Fruit fly (Drosophila melanogaster) whole organism, embryonic: Measurements from ENCODE around the gene CNPYb.

ENCODE experiments used
- CG10147 ChIP-seq: fragments of 200-800 bp; sonication (Bioruptor generic); optimal IDR thresholded peaks from 2 replicates; lab custom pipeline; 2019; ENCODE audit warnings: missing biosample characterization, mild to moderate bottlenecking, missing genetic modification characterization, moderate library complexity
- CG10654 ChIP-seq: fragments of 200-800 bp; sonication (Bioruptor generic); optimal IDR thresholded peaks from 2 replicates; lab custom pipeline; 2016; ENCODE audit warnings: missing biosample characterization, missing genetic modification characterization
- CG10959 ChIP-seq: fragments of 200-800 bp; sonication (Bioruptor generic); IDR thresholded peaks from 2 replicates; pipeline ENCODE4 v1.3.6; 2022; ENCODE audit warnings: missing biosample characterization, missing genetic modification characterization
- CG11085 ChIP-seq: fragments of 200-800 bp; sonication (Bioruptor generic); IDR thresholded peaks from 2 replicates; pipeline ENCODE4 v1.3.6; 2022; ENCODE audit warnings: missing biosample characterization, missing genetic modification characterization
- CG11723 ChIP-seq: fragments of 200-800 bp; sonication (Bioruptor generic); optimal IDR thresholded peaks from 2 replicates; lab custom pipeline; 2017; ENCODE audit warnings: missing biosample characterization, mild to moderate bottlenecking, missing genetic modification characterization
- CG13424 ChIP-seq: fragments of 200-800 bp; sonication (Bioruptor generic); optimal IDR thresholded peaks from 2 replicates; lab custom pipeline; 2019; ENCODE audit warnings: missing biosample characterization, mild to moderate bottlenecking, missing genetic modification characterization, moderate library complexity
- CG13624 ChIP-seq: fragments of 200-800 bp; sonication (Bioruptor generic); optimal IDR thresholded peaks from 2 replicates; lab custom pipeline; 2016; ENCODE audit warnings: missing biosample characterization, missing genetic modification characterization
- CG14710 ChIP-seq: fragments of 200-800 bp; sonication (Bioruptor generic); optimal IDR thresholded peaks from 3 replicates; lab custom pipeline; 2019; ENCODE audit warnings: missing biosample characterization, mild to moderate bottlenecking, missing genetic modification characterization, moderate library complexity
- CG15073 ChIP-seq: fragments of 200-800 bp; sonication (Bioruptor generic); optimal IDR thresholded peaks from 2 replicates; lab custom pipeline; 2016; ENCODE audit warnings: missing biosample characterization, missing genetic modification characterization
- CG16815 ChIP-seq: fragments of 200-800 bp; sonication (Bioruptor generic); optimal IDR thresholded peaks from 3 replicates; lab custom pipeline; 2017; ENCODE audit warnings: missing biosample characterization, mild to moderate bottlenecking, missing genetic modification characterization
- CG17802 ChIP-seq: fragments of 200-800 bp; sonication (Bioruptor generic); optimal IDR thresholded peaks from 2 replicates; lab custom pipeline; 2018; ENCODE audit warnings: missing biosample characterization, mild to moderate bottlenecking, missing genetic modification characterization, moderate library complexity
- CG17912 ChIP-seq: fragments of 200-800 bp; sonication (Bioruptor generic); optimal IDR thresholded peaks from 2 replicates; lab custom pipeline; 2018; ENCODE audit warnings: missing biosample characterization, mild to moderate bottlenecking, missing genetic modification characterization
- CG31441 ChIP-seq: fragments of 200-800 bp; sonication (Bioruptor generic); IDR thresholded peaks from 2 replicates; pipeline ENCODE4 v1.3.6; 2022; ENCODE audit warnings: missing biosample characterization, missing genetic modification characterization
- CG43689 ChIP-seq: fragments of 200-800 bp; sonication (Bioruptor generic); IDR thresholded peaks from 2 replicates; pipeline ENCODE4 v1.3.6; 2022; ENCODE audit warnings: missing biosample characterization, missing genetic modification characterization
- CG4424 ChIP-seq: fragments of 200-800 bp; sonication (Bioruptor generic); optimal IDR thresholded peaks from 3 replicates; lab custom pipeline; 2016; ENCODE audit warnings: missing biosample characterization, missing genetic modification characterization
- CG6254 ChIP-seq: fragments of 200-800 bp; sonication (Bioruptor generic); optimal IDR thresholded peaks from 3 replicates; lab custom pipeline; 2017; ENCODE audit warnings: mild to moderate bottlenecking, missing biosample characterization, missing genetic modification reagents, missing genetic modification characterization
- CG7745 ChIP-seq: fragments of 200-800 bp; sonication (Bioruptor generic); optimal IDR thresholded peaks from 2 replicates; lab custom pipeline; 2018; ENCODE audit warnings: missing biosample characterization, mild to moderate bottlenecking, missing genetic modification characterization, moderate library complexity
- CG7963 ChIP-seq: fragments of 200-800 bp; sonication (Bioruptor generic); IDR thresholded peaks from 3 replicates; pipeline ENCODE4 v1.3.6; 2022; ENCODE audit warnings: missing biosample characterization, missing genetic modification characterization; ENCODE audit not compliant: partially characterized antibody
- CG8089 ChIP-seq: fragments of 200-800 bp; sonication (Bioruptor generic); optimal IDR thresholded peaks from 3 replicates; lab custom pipeline; 2016; ENCODE audit warnings: missing biosample characterization, missing genetic modification characterization
- Doc2 ChIP-seq: fragments of 200-800 bp; sonication (Bioruptor generic); IDR thresholded peaks from 2 replicates; pipeline ENCODE4 v1.3.6; 2022; ENCODE audit warnings: missing biosample characterization, missing genetic modification characterization
- Doc3 ChIP-seq: fragments of 200-800 bp; sonication (Bioruptor generic); IDR thresholded peaks from 3 replicates; pipeline ENCODE4 v1.3.6; 2022; ENCODE audit warnings: missing biosample characterization, missing genetic modification characterization; ENCODE audit not compliant: partially characterized antibody
- Dp ChIP-seq: fragments of 200-800 bp; sonication (Bioruptor generic); optimal IDR thresholded peaks from 2 replicates; lab custom pipeline; 2018; ENCODE audit warnings: missing biosample characterization, mild to moderate bottlenecking, missing genetic modification characterization, moderate library complexity
- Fer2 ChIP-seq: fragments of 200-800 bp; sonication (Bioruptor generic); optimal IDR thresholded peaks from 2 replicates; lab custom pipeline; 2018; ENCODE audit warnings: missing biosample characterization, mild to moderate bottlenecking, missing genetic modification characterization, moderate library complexity
- Hand ChIP-seq: fragments of 200-800 bp; sonication (Bioruptor generic); optimal IDR thresholded peaks from 2 replicates; lab custom pipeline; 2017; ENCODE audit warnings: mild to moderate bottlenecking, missing biosample characterization, missing genetic modification reagents, missing genetic modification characterization
- Hey ChIP-seq: fragments of 200-800 bp; sonication (Bioruptor generic); optimal IDR thresholded peaks from 3 replicates; lab custom pipeline; 2018; ENCODE audit warnings: missing biosample characterization, mild to moderate bottlenecking, missing genetic modification characterization
- Mrtf ChIP-seq: fragments of 200-800 bp; sonication (Bioruptor generic); IDR thresholded peaks from 3 replicates; pipeline ENCODE4 v1.3.6; 2022; ENCODE audit warnings: missing biosample characterization, missing genetic modification characterization
- Optix ChIP-seq: fragments of 200-800 bp; sonication (Bioruptor generic); IDR thresholded peaks from 3 replicates; pipeline ENCODE4 v1.3.6; 2022; ENCODE audit warnings: missing biosample characterization, missing genetic modification characterization
- Six4 ChIP-seq: fragments of 200-800 bp; sonication (Bioruptor generic); optimal IDR thresholded peaks from 2 replicates; lab custom pipeline; 2016; ENCODE audit warnings: missing biosample characterization, missing genetic modification characterization
- dpn ChIP-seq, 2 experiments: fragments of 200-800 bp; sonication (Bioruptor generic); optimal IDR thresholded peaks; 3 replicates each; lab custom pipeline; 2016; ENCODE audit warnings: missing biosample characterization in 2 of 2, missing genetic modification characterization in 2 of 2
- eyg ChIP-seq: fragments of 200-800 bp; sonication (Bioruptor generic); optimal IDR thresholded peaks from 3 replicates; lab custom pipeline; 2016; ENCODE audit warnings: missing biosample characterization, missing genetic modification characterization
- gcm2 ChIP-seq: fragments of 200-800 bp; sonication (Bioruptor generic); optimal IDR thresholded peaks from 2 replicates; lab custom pipeline; 2016; ENCODE audit warnings: missing biosample characterization, missing genetic modification characterization
- gem ChIP-seq: fragments of 200-800 bp; sonication (Bioruptor generic); optimal IDR thresholded peaks from 2 replicates; lab custom pipeline; 2019; ENCODE audit warnings: missing biosample characterization, mild to moderate bottlenecking, missing genetic modification characterization, moderate library complexity
- grn ChIP-seq: fragments of 200-800 bp; sonication (Bioruptor generic); optimal IDR thresholded peaks from 3 replicates; lab custom pipeline; 2017; ENCODE audit warnings: missing biosample characterization, missing genetic modification characterization
- kah ChIP-seq: fragments of 200-800 bp; sonication (Bioruptor generic); optimal IDR thresholded peaks from 2 replicates; lab custom pipeline; 2018; ENCODE audit warnings: missing biosample characterization, mild to moderate bottlenecking, missing genetic modification characterization
- knrl ChIP-seq: fragments of 200-800 bp; sonication (Bioruptor generic); IDR thresholded peaks from 3 replicates; pipeline ENCODE4 v1.3.6; 2022; ENCODE audit warnings: missing biosample characterization, missing genetic modification characterization; ENCODE audit not compliant: partially characterized antibody
- lab ChIP-seq: fragments of 200-800 bp; sonication (Bioruptor generic); optimal IDR thresholded peaks from 3 replicates; lab custom pipeline; 2017; ENCODE audit warnings: missing biosample characterization, missing genetic modification characterization, mild to moderate bottlenecking, moderate library complexity, missing genetic modification reagents
- lmd ChIP-seq: fragments of 200-800 bp; sonication (Bioruptor generic); IDR thresholded peaks from 2 replicates; pipeline ENCODE4 v1.3.6; 2022; ENCODE audit warnings: missing biosample characterization, missing genetic modification characterization
- mld ChIP-seq: fragments of 200-800 bp; sonication (Bioruptor generic); IDR thresholded peaks from 3 replicates; pipeline ENCODE4 v1.3.6; 2022; ENCODE audit warnings: missing biosample characterization, missing genetic modification characterization; ENCODE audit not compliant: partially characterized antibody
- nau ChIP-seq: fragments of 200-800 bp; sonication (Bioruptor generic); optimal IDR thresholded peaks from 3 replicates; lab custom pipeline; 2017; ENCODE audit warnings: missing biosample characterization, mild to moderate bottlenecking, missing genetic modification characterization, missing genetic modification reagents
- sc ChIP-seq, 3 experiments: fragments of >200 bp in 2 of 3; fragments of 200-800 bp in 1 of 3; sonication (Bioruptor generic) in 1 of 3; optimal IDR thresholded peaks; 2 replicates in 2 of 3; 3 replicates in 1 of 3; lab custom pipeline; 2017; ENCODE audit warnings: mild to moderate bottlenecking in 1 of 3, missing biosample characterization in 1 of 3, missing genetic modification characterization in 1 of 3, missing genetic modification reagents in 1 of 3
- scrt ChIP-seq: fragments of 200-800 bp; sonication (Bioruptor generic); optimal IDR thresholded peaks from 2 replicates; lab custom pipeline; 2018; ENCODE audit warnings: missing biosample characterization, mild to moderate bottlenecking, missing genetic modification characterization, moderate library complexity
- sens-2 ChIP-seq: fragments of 200-800 bp; sonication (Bioruptor generic); IDR thresholded peaks from 2 replicates; pipeline ENCODE4 v1.3.6; 2022; ENCODE audit warnings: missing biosample characterization, missing genetic modification characterization
- sim ChIP-seq: fragments of 200-800 bp; sonication (Bioruptor generic); IDR thresholded peaks from 2 replicates; pipeline ENCODE4 v1.3.6; 2022; ENCODE audit warnings: missing biosample characterization, missing genetic modification characterization
- slou ChIP-seq: fragments of 200-800 bp; sonication (Bioruptor generic); optimal IDR thresholded peaks from 3 replicates; lab custom pipeline; 2016; ENCODE audit warnings: missing biosample characterization, missing genetic modification characterization
- twi ChIP-seq: fragments of 200-800 bp; optimal IDR thresholded peaks from 2 replicates; lab custom pipeline; 2019; ENCODE audit warnings: missing biosample characterization, mild to moderate bottlenecking, missing genetic modification characterization, moderate library complexity
- usp ChIP-seq: fragments of >200 bp; optimal IDR thresholded peaks from 2 replicates; lab custom pipeline; 2017; ENCODE audit warnings: missing biosample characterization, missing genetic modification characterization
- wek ChIP-seq: fragments of 200-800 bp; sonication (Bioruptor generic); optimal IDR thresholded peaks from 3 replicates; lab custom pipeline; 2018; ENCODE audit warnings: missing biosample characterization, mild to moderate bottlenecking, missing genetic modification characterization, moderate library complexity

Gene CNPYb

DNA sequence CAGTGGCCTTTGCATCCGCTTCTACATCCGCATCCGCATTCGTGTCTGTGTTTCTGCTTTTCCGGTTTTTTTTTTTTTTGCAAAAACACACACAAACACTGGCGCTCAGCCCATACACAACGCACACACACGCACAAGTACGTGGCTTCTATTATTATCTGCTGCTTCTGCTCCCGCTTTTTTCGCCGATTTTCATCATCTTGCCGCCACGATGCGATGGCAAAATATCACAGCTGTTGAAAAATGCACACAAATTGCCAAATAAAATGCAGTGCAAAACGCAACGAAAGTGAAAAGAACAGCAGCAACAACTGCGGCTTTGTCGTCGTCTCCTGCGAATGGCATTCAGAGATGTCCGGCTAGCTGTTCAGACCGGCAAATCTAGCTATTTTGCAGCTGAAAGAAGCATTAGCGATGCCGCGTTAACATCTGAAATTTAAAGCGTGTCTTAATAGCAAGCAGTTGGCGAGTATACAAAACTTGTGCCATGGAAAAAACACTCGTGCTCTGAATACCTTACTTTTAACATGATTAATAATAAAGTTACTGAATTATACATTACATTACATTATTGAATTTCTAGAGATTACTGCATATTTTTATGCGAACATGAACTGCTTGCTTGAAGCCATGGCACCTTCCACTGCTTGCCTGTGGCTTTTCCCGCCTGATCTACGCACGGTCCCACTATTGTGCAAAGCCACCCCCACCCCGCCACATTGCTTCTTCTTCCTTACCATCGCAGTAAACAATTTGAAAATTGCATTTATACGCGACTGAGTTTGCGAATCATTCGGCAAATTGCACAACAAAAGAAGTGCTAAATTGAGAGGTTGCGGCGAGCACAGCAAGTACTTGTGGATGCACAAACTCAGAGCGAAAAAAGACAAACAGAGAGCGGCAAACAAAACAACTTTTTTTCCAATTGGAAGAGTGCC, 33.3 kb downstream of the CNPYb start, which contains the start of the genes Ugt316A1 and Sfxn2 (continued):
- TF ChIP-seq lmd (GFP tag; lab: Robert Waterston, UW) (peak; percentile 35; the same call in 1 of the 2 replicates), Doc2 (GFP tag; lab: Robert Waterston, UW) (no peak), Optix (GFP tag; lab: Robert Waterston, UW) (peak; percentile 51; the same call in 1 of the 3 replicates), Dp (GFP tag; lab: Kevin White, UChicago) (peak; percentile 63), Hand (GFP tag; lab: Kevin White, UChicago) (no peak), CG11723 (GFP tag; lab: Kevin White, UChicago) (peak; percentile 26), usp (no peak), CG17802 (no peak), Six4 (GFP tag; lab: Kevin White, UChicago) (no peak), CG14710 (tag; lab: Kevin White, UChicago) (peak; percentile 66), Fer2 (tag; lab: Kevin White, UChicago) (no peak), CG7745 (tag; lab: Kevin White, UChicago) (no peak), CG7963 (GFP tag; lab: Robert Waterston, UW) (no peak), twi (tag; lab: Kevin White, UChicago) (peak; percentile 12), CG13424 (tag; lab: Kevin White, UChicago) (peak; percentile 54), CG10959 (GFP tag; lab: Robert Waterston, UW) (0 out of 2 replicates have a peak, but pooled peaks have one; percentile 31), gem (tag; lab: Kevin White, UChicago) (peak; percentile 52), grn (no peak), scrt (GFP tag; lab: Kevin White, UChicago) (peak; percentile 55), Doc3 (GFP tag; lab: Robert Waterston, UW) (no peak), gcm2 (no peak), CG8089 (GFP tag; lab: Kevin White, UChicago) (no peak), CG6254 (GFP tag; lab: Kevin White, UChicago) (no peak), sc (optimal IDR thresholded peaks at IDR 0.05; lab: Kevin White, UChicago) (no peak), sc (GFP tag; optimal IDR thresholded peaks at IDR 0.05; lab: Kevin White, UChicago) (no peak), dpn (GFP tag; optimal IDR thresholded peaks at IDR 0.05; lab: Kevin White, UChicago) (peak; percentile 43 to 45), wek (GFP tag; lab: Kevin White, UChicago) (no peak), CG31441 (peak; percentile 42; the same call in 1 of the 2 replicates), Mrtf (GFP tag; lab: Robert Waterston, UW) (no peak), CG10654 (GFP tag; lab: Kevin White, UChicago) (peak; percentile 19), lab (no peak), Hey (tag; lab: Kevin White, UChicago) (no peak), CG11085 (GFP tag; lab: Robert Waterston, UW) (no peak), CG16815 (GFP tag; lab: Kevin White, UChicago) (peak; percentile 3), eyg (no peak), CG17912 (GFP tag; lab: Kevin White, UChicago) (no peak), slou (GFP tag; lab: Kevin White, UChicago) (no peak), sim (GFP tag; lab: Robert Waterston, UW) (no peak), CG43689 (no peak), sens-2 (GFP tag; lab: Robert Waterston, UW) (no peak), CG13624 (peak; percentile 48), knrl (GFP tag; lab: Robert Waterston, UW) (peak; percentile 70; the same call in 1 of the 3 replicates), mld (GFP tag; lab: Robert Waterston, UW) (no peak), CG4424 (GFP tag; lab: Kevin White, UChicago) (peak; percentile 39), kah (GFP tag; lab: Kevin White, UChicago) (no peak), CG15073 (GFP tag; lab: Kevin White, UChicago) (no peak), nau (no peak), CG10147 (GFP tag; lab: Kevin White, UChicago) (peak; percentile 39)
